Worm (Caenorhabditis elegans): ENCODE results near the gene H04M03.12.

DNA sequence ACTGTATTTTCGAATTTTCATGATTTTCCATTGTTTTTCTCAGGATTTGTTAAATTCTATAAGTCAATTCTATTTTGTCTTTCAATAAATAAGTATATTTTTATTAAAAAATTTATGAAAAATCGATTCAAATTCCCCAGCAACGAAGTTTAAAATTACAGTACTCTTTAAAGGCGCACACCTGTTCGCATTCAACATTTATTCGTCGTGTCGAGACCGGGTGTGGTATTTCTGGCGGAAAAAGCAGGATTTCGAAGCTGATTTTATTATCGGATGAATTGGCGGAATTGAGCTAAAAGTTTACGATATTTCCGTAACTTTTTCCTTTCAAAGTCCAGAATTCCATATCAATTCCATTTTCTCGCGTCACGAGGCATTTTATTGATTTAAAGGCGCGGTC lies 42.3 kb upstream of the H04M03.12 start:
- TF ChIP-seq snpc-4 (tag; optimal IDR thresholded peaks at IDR 0.05) (no peak), ama-1 (optimal IDR thresholded peaks at IDR 0.05) (no peak), aly-2 (tag; optimal IDR thresholded peaks at IDR 0.05) (no peak), R02D3.7 (tag; optimal IDR thresholded peaks at IDR 0.05) (no peak), ztf-4 (tag; optimal IDR thresholded peaks at IDR 0.05) (no peak)

All from whole organism, L2 larva.